Worm (Caenorhabditis elegans): Measurements from ENCODE around the gene F30B5.11.

- TF ChIP-seq him-1 (tag; optimal IDR thresholded peaks at IDR 0.05) (no peak), dao-5 (tag; optimal IDR thresholded peaks at IDR 0.05) (no peak)
These were observed 26.6 kb upstream of the F30B5.11 start, which contains the start of gene ttr-20 for ce11 chrIV:4246493-4246892.

Measured in whole organism, L4/young adult.